Fruit fly (Drosophila melanogaster): Measurements from ENCODE around the gene CG8032.

DNA sequence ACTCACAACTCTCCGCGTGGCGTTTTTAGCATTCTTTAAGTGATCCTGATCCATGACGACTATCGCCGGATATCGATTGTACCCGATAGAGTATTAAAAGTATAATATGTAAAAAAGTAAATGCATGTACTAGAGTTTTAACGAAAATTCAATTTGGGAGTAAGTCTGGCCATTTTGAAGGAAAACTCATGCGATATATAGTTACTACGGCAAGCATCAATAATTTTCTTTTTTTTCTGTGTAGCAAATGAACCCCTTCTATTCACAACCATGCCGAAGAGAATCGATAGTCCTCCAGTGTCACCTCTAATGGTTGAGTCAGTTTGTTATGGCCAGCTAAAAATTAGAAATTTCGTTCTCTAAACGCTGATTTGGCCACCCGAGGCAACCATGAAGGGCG lies 11.2 kb upstream of the CG8032 start, which contains the start of the genes Sys1 and Dhod:
- TF ChIP-seq gl (tag; optimal IDR thresholded peaks at IDR 0.05) (no peak), D1 (tag; optimal IDR thresholded peaks at IDR 0.05) (no peak), CG17806 (tag; optimal IDR thresholded peaks at IDR 0.05) (peak; percentile 61), Ets98B (GFP tag; IDR thresholded peaks at IDR 0.05) (peak; percentile 70), EcR (GFP tag; optimal IDR thresholded peaks at IDR 0.05) (no peak), CG32121 (GFP tag; IDR thresholded peaks at IDR 0.05) (peak; percentile 70), CG9948 (tag; optimal IDR thresholded peaks at IDR 0.05) (peak; percentile 25), Pif1B (GFP tag; optimal IDR thresholded peaks at IDR 0.05) (peak; percentile 65), CG15710 (tag; optimal IDR thresholded peaks at IDR 0.05) (peak; percentile 53), CG34367 (tag; optimal IDR thresholded peaks at IDR 0.05) (no peak)
